ENCODE assay signal across 1 fruit fly cellular context in genomic region chr2L:9921401-9921800, dm6.
TF ChIP-seq lines count a peak whose summit lies in the region.

Gene CG4592 (plus strand): TSS chr2L:9921633.

TF ChIP-seq in whole organism, embryonic, 481 proteins besides CTCF, POLR2A, EP300 and RAD21 (continued from another document and continues in another):
- TF ChIP-seq cwo (GFP tag; optimal IDR thresholded peaks at IDR 0.05; lab: Kevin White, UChicago) (peak; percentile 14), C15 (GFP tag; IDR thresholded peaks at IDR 0.05; lab: Robert Waterston, UW) (no peak), CG6791 (GFP tag; IDR thresholded peaks at IDR 0.05; lab: Robert Waterston, UW; ENCODE audit: partially characterized antibody) (no peak), CG12942 (GFP tag; optimal IDR thresholded peaks at IDR 0.05; lab: Kevin White, UChicago) (peak; percentile 29), CG2889 (GFP tag; IDR thresholded peaks at IDR 0.05; lab: Robert Waterston, UW) (no peak), seq (GFP tag; IDR thresholded peaks at IDR 0.05; lab: Robert Waterston, UW) (0 out of 2 replicates have a peak, but pooled peaks have one; percentile 30), CG1603 (tag; optimal IDR thresholded peaks at IDR 0.05; lab: Kevin White, UChicago) (peak; percentile 67), CG11093 (GFP tag; IDR thresholded peaks at IDR 0.05; lab: Robert Waterston, UW) (no peak), CG2712 (tag; optimal IDR thresholded peaks at IDR 0.05; lab: Kevin White, UChicago) (peak; percentile 78), gt (GFP tag; IDR thresholded peaks at IDR 0.05; lab: Robert Waterston, UW) (no peak), CG3995 (GFP tag; optimal IDR thresholded peaks at IDR 0.05; lab: Kevin White, UChicago) (no peak), repo (GFP tag; optimal IDR thresholded peaks at IDR 0.05; lab: Kevin White, UChicago) (no peak), CG1647 (GFP tag; optimal IDR thresholded peaks at IDR 0.05; lab: Kevin White, UChicago) (no peak), eyg (GFP tag; optimal IDR thresholded peaks at IDR 0.05; lab: Kevin White, UChicago) (no peak), ro (GFP tag; IDR thresholded peaks at IDR 0.05; lab: Robert Waterston, UW) (no peak), wdn (GFP tag; IDR thresholded peaks at IDR 0.05; lab: Robert Waterston, UW) (0 out of 2 replicates have a peak, but pooled peaks have one; percentile 22), CG6854 (GFP tag; optimal IDR thresholded peaks at IDR 0.05; lab: Kevin White, UChicago) (peak; percentile 46), Mrtf (GFP tag; IDR thresholded peaks at IDR 0.05; lab: Robert Waterston, UW) (peak; percentile 31; the same call in 2 of the 3 replicates), esg (GFP tag; conservative IDR thresholded peaks at IDR 0.05; lab: Robert Waterston, UW) (no peak), Trl (optimal IDR thresholded peaks at IDR 0.05; lab: Kevin White, UChicago) (no peak), Trl (GFP tag; optimal IDR thresholded peaks at IDR 0.05; lab: Kevin White, UChicago) (no peak), unpg (GFP tag; optimal IDR thresholded peaks at IDR 0.05; lab: Kevin White, UChicago) (no peak), klu (GFP tag; IDR thresholded peaks at IDR 0.05; lab: Robert Waterston, UW) (no peak), jumu (GFP tag; optimal IDR thresholded peaks at IDR 0.05; lab: Kevin White, UChicago) (peak; percentile 30), slbo (GFP tag; IDR thresholded peaks at IDR 0.05; lab: Robert Waterston, UW) (peak; percentile 62), CoRest (tag; optimal IDR thresholded peaks at IDR 0.05; lab: Kevin White, UChicago) (peak; percentile 64), Vsx1 (GFP tag; optimal IDR thresholded peaks at IDR 0.05; lab: Kevin White, UChicago) (no peak), pzg (GFP tag; optimal IDR thresholded peaks at IDR 0.05; lab: Kevin White, UChicago) (peak; percentile 35), prd (optimal IDR thresholded peaks at IDR 0.05; lab: Kevin White, UChicago) (no peak), prd (GFP tag; IDR thresholded peaks at IDR 0.05; lab: Robert Waterston, UW) (peak; percentile 53; the same call in 2 of the 3 replicates), wor (GFP tag; IDR thresholded peaks at IDR 0.05; lab: Robert Waterston, UW) (no peak), bigmax (GFP tag; optimal IDR thresholded peaks at IDR 0.05; lab: Kevin White, UChicago) (peak; percentile 60), zfh2 (GFP tag; optimal IDR thresholded peaks at IDR 0.05; lab: Kevin White, UChicago) (peak; percentile 30), Hr51 (GFP tag; optimal IDR thresholded peaks at IDR 0.05; lab: Kevin White, UChicago) (no peak), CrebB (tag; optimal IDR thresholded peaks at IDR 0.05; lab: Kevin White, UChicago) (peak; percentile 47), CG16779 (GFP tag; IDR thresholded peaks at IDR 0.05; lab: Robert Waterston, UW) (no peak), CG6683 (GFP tag; optimal IDR thresholded peaks at IDR 0.05; lab: Kevin White, UChicago) (no peak), sim (GFP tag; IDR thresholded peaks at IDR 0.05; lab: Robert Waterston, UW) (no peak), Dip2 (GFP tag; IDR thresholded peaks at IDR 0.05; lab: Robert Waterston, UW) (no peak), ap (GFP tag; IDR thresholded peaks at IDR 0.05; lab: Robert Waterston, UW) (0 out of 2 replicates have a peak, but pooled peaks have one; percentile 21), gce (GFP tag; IDR thresholded peaks at IDR 0.05; lab: Robert Waterston, UW) (no peak), hb (GFP tag; IDR thresholded peaks at IDR 0.05; lab: Robert Waterston, UW; ENCODE audit: partially characterized antibody) (no peak), gcm (GFP tag; optimal IDR thresholded peaks at IDR 0.05; lab: Kevin White, UChicago) (no peak), dpn (GFP tag; optimal IDR thresholded peaks at IDR 0.05; lab: Kevin White, UChicago) (peak; percentile 24 to 50), CG32772 (GFP tag; IDR thresholded peaks at IDR 0.05; lab: Robert Waterston, UW) (0 out of 2 replicates have a peak, but pooled peaks have one; percentile 22), vvl (GFP tag; IDR thresholded peaks at IDR 0.05; lab: Robert Waterston, UW) (peak; percentile 86), ftz-f1 (GFP tag; optimal IDR thresholded peaks at IDR 0.05; lab: Kevin White, UChicago) (peak; percentile 23), H2.0 (GFP tag; IDR thresholded peaks at IDR 0.05; lab: Robert Waterston, UW) (peak; percentile 66), CG4820 (GFP tag; optimal IDR thresholded peaks at IDR 0.05; lab: Kevin White, UChicago) (peak; percentile 99), HLH4C (GFP tag; IDR thresholded peaks at IDR 0.05; lab: Robert Waterston, UW; ENCODE audit: partially characterized antibody) (no peak), CG8281 (tag; optimal IDR thresholded peaks at IDR 0.05; lab: Kevin White, UChicago) (no peak), CG4854 (GFP tag; optimal IDR thresholded peaks at IDR 0.05; lab: Kevin White, UChicago) (no peak), gro (GFP tag; optimal IDR thresholded peaks at IDR 0.05; lab: Kevin White, UChicago) (peak; percentile 67), slou (GFP tag; optimal IDR thresholded peaks at IDR 0.05; lab: Kevin White, UChicago) (no peak), CG10462 (GFP tag; optimal IDR thresholded peaks at IDR 0.05; lab: Kevin White, UChicago) (no peak), Tbp (GFP tag; optimal IDR thresholded peaks at IDR 0.05; lab: Kevin White, UChicago) (no peak), Asciz (GFP tag; optimal IDR thresholded peaks at IDR 0.05; lab: Kevin White, UChicago) (peak; percentile 53), Antp (GFP tag; optimal IDR thresholded peaks at IDR 0.05; lab: Kevin White, UChicago) (peak; percentile 8), CG3281 (GFP tag; optimal IDR thresholded peaks at IDR 0.05; lab: Kevin White, UChicago) (no peak), CG10147 (GFP tag; optimal IDR thresholded peaks at IDR 0.05; lab: Kevin White, UChicago) (no peak), ssp (GFP tag; IDR thresholded peaks at IDR 0.05; lab: Robert Waterston, UW) (peak; percentile 14; the same call in 1 of the 2 replicates), CG15269 (tag; optimal IDR thresholded peaks at IDR 0.05; lab: Kevin White, UChicago) (no peak), al (GFP tag; IDR thresholded peaks at IDR 0.05; lab: Robert Waterston, UW) (no peak), CG7556 (GFP tag; optimal IDR thresholded peaks at IDR 0.05; lab: Kevin White, UChicago) (no peak), stwl (tag; optimal IDR thresholded peaks at IDR 0.05; lab: Kevin White, UChicago) (no peak), CG3407 (GFP tag; optimal IDR thresholded peaks at IDR 0.05; lab: Kevin White, UChicago) (peak; percentile 21), chn (GFP tag; optimal IDR thresholded peaks at IDR 0.05; lab: Kevin White, UChicago) (peak; percentile 42), Dref (GFP tag; IDR thresholded peaks at IDR 0.05; lab: Robert Waterston, UW) (no peak), ac (GFP tag; optimal IDR thresholded peaks at IDR 0.05; lab: Kevin White, UChicago) (no peak), BEAF-32 (GFP tag; optimal IDR thresholded peaks at IDR 0.05; lab: Kevin White, UChicago) (no peak), CG9215 (GFP tag; IDR thresholded peaks at IDR 0.05; lab: Robert Waterston, UW) (no peak), stc (GFP tag; IDR thresholded peaks at IDR 0.05; lab: Robert Waterston, UW) (0 out of 2 replicates have a peak, but pooled peaks have one; percentile 17), tio (GFP tag; optimal IDR thresholded peaks at IDR 0.05; lab: Kevin White, UChicago) (no peak), Dll (GFP tag; IDR thresholded peaks at IDR 0.05; lab: Robert Waterston, UW; ENCODE audit: partially characterized antibody) (no peak), NC2α (GFP tag; optimal IDR thresholded peaks at IDR 0.05; lab: Kevin White, UChicago) (no peak), exex (tag; optimal IDR thresholded peaks at IDR 0.05; lab: Kevin White, UChicago) (peak; percentile 52), CG12104 (GFP tag; optimal IDR thresholded peaks at IDR 0.05; lab: Kevin White, UChicago) (peak; percentile 4), CG13424 (tag; optimal IDR thresholded peaks at IDR 0.05; lab: Kevin White, UChicago) (no peak), CG2199 (GFP tag; IDR thresholded peaks at IDR 0.05; lab: Robert Waterston, UW) (no peak), CG15601 (tag; optimal IDR thresholded peaks at IDR 0.05; lab: Kevin White, UChicago) (no peak), CG11504 (tag; optimal IDR thresholded peaks at IDR 0.05; lab: Kevin White, UChicago) (no peak), CG12219 (GFP tag; optimal IDR thresholded peaks at IDR 0.05; lab: Kevin White, UChicago) (peak; percentile 66), CHES-1-like (GFP tag; optimal IDR thresholded peaks at IDR 0.05; lab: Kevin White, UChicago) (no peak), tap (tag; optimal IDR thresholded peaks at IDR 0.05; lab: Kevin White, UChicago) (no peak), CG31224 (GFP tag; IDR thresholded peaks at IDR 0.05; lab: Robert Waterston, UW) (peak; percentile 29; the same call in 1 of the 2 replicates), gem (tag; optimal IDR thresholded peaks at IDR 0.05; lab: Kevin White, UChicago) (no peak), CG11247 (GFP tag; IDR thresholded peaks at IDR 0.05; lab: Robert Waterston, UW) (no peak), ttk (GFP tag; IDR thresholded peaks at IDR 0.05; lab: Robert Waterston, UW) (no peak), Gug (GFP tag; IDR thresholded peaks at IDR 0.05; lab: Robert Waterston, UW) (no peak), CG4328 (GFP tag; optimal IDR thresholded peaks at IDR 0.05; lab: Kevin White, UChicago) (peak; percentile 2), Dip3 (GFP tag; optimal IDR thresholded peaks at IDR 0.05; lab: Kevin White, UChicago) (peak; percentile 18), CG31388 (GFP tag; optimal IDR thresholded peaks at IDR 0.05; lab: Kevin White, UChicago) (no peak), Ada2b (GFP tag; IDR thresholded peaks at IDR 0.05; lab: Robert Waterston, UW) (peak; percentile 66), CG6813 (GFP tag; optimal IDR thresholded peaks at IDR 0.05; lab: Kevin White, UChicago) (peak; percentile 17), CG17361 (GFP tag; IDR thresholded peaks at IDR 0.05; lab: Robert Waterston, UW) (no peak; the same call in 2 of the 3 replicates), CG4282 (GFP tag; optimal IDR thresholded peaks at IDR 0.05; lab: Kevin White, UChicago) (no peak), twi (tag; optimal IDR thresholded peaks at IDR 0.05; lab: Kevin White, UChicago) (no peak), bbx (GFP tag; IDR thresholded peaks at IDR 0.05; lab: Robert Waterston, UW; ENCODE audit: partially characterized antibody) (no peak), CG9609 (GFP tag; optimal IDR thresholded peaks at IDR 0.05; lab: Kevin White, UChicago) (peak; percentile 6), dimm (GFP tag; IDR thresholded peaks at IDR 0.05; lab: Robert Waterston, UW) (no peak), CG31441 (GFP tag; IDR thresholded peaks at IDR 0.05; lab: Robert Waterston, UW) (no peak), Xrp1 (GFP tag; IDR thresholded peaks at IDR 0.05; lab: Robert Waterston, UW) (peak; percentile 69), Poxn (GFP tag; IDR thresholded peaks at IDR 0.05; lab: Robert Waterston, UW) (no peak), CG1832 (GFP tag; optimal IDR thresholded peaks at IDR 0.05; lab: Kevin White, UChicago) (no peak), Lim3 (GFP tag; IDR thresholded peaks at IDR 0.05; lab: Robert Waterston, UW) (no peak), zen2 (GFP tag; IDR thresholded peaks at IDR 0.05; lab: Robert Waterston, UW; ENCODE audit: partially characterized antibody) (no peak), HLHmδ (GFP tag; optimal IDR thresholded peaks at IDR 0.05; lab: Kevin White, UChicago) (no peak), CG10274 (GFP tag; optimal IDR thresholded peaks at IDR 0.05; lab: Kevin White, UChicago) (no peak), kah (GFP tag; optimal IDR thresholded peaks at IDR 0.05; lab: Kevin White, UChicago) (peak; percentile 46), dm (GFP tag; optimal IDR thresholded peaks at IDR 0.05; lab: Kevin White, UChicago) (no peak), danr (GFP tag; IDR thresholded peaks at IDR 0.05; lab: Robert Waterston, UW) (peak; percentile 11; the same call in 1 of the 2 replicates), CG9727 (GFP tag; optimal IDR thresholded peaks at IDR 0.05; lab: Kevin White, UChicago) (peak; percentile 64), abd-A (tag; optimal IDR thresholded peaks at IDR 0.05; lab: Kevin White, UChicago) (no peak), CG8089 (GFP tag; optimal IDR thresholded peaks at IDR 0.05; lab: Kevin White, UChicago) (no peak), CG12769 (tag; optimal IDR thresholded peaks at IDR 0.05; lab: Kevin White, UChicago) (no peak), HLH54F (GFP tag; optimal IDR thresholded peaks at IDR 0.05; lab: Kevin White, UChicago) (peak; percentile 29), gsb-n (tag; optimal IDR thresholded peaks at IDR 0.05; lab: Kevin White, UChicago) (no peak), Kr (GFP tag; optimal IDR thresholded peaks at IDR 0.05; lab: Kevin White, UChicago) (no peak), CG10959 (GFP tag; IDR thresholded peaks at IDR 0.05; lab: Robert Waterston, UW) (no peak), CG6689 (GFP tag; IDR thresholded peaks at IDR 0.05; lab: Robert Waterston, UW) (peak; percentile 47; the same call in 1 of the 2 replicates), z (GFP tag; IDR thresholded peaks at IDR 0.05; lab: Robert Waterston, UW) (no peak), CG33213 (GFP tag; optimal IDR thresholded peaks at IDR 0.05; lab: Kevin White, UChicago) (peak; percentile 12), Spps (tag; optimal IDR thresholded peaks at IDR 0.05; lab: Kevin White, UChicago) (peak; percentile 22), nerfin-2 (GFP tag; IDR thresholded peaks at IDR 0.05; lab: Robert Waterston, UW; ENCODE audit: partially characterized antibody) (no peak), run (tag; optimal IDR thresholded peaks at IDR 0.05; lab: Kevin White, UChicago) (no peak), CG18262 (tag; optimal IDR thresholded peaks at IDR 0.05; lab: Kevin White, UChicago) (no peak), ab (GFP tag; optimal IDR thresholded peaks at IDR 0.05; lab: Kevin White, UChicago) (no peak), trem (tag; optimal IDR thresholded peaks at IDR 0.05; lab: Kevin White, UChicago) (peak; percentile 37), CG15514 (GFP tag; optimal IDR thresholded peaks at IDR 0.05; lab: Kevin White, UChicago) (peak; percentile 46), Doc2 (GFP tag; IDR thresholded peaks at IDR 0.05; lab: Robert Waterston, UW) (no peak), NK7.1 (GFP tag; optimal IDR thresholded peaks at IDR 0.05; lab: Kevin White, UChicago) (no peak), fd96Cb (tag; optimal IDR thresholded peaks at IDR 0.05; lab: Kevin White, UChicago) (peak; percentile 41), CG12071 (GFP tag; optimal IDR thresholded peaks at IDR 0.05; lab: Kevin White, UChicago) (peak; percentile 30), slp2 (GFP tag; optimal IDR thresholded peaks at IDR 0.05; lab: Kevin White, UChicago) (no peak), MESR4 (GFP tag; optimal IDR thresholded peaks at IDR 0.05; lab: Kevin White, UChicago) (peak; percentile 21), p53 (GFP tag; optimal IDR thresholded peaks at IDR 0.05; lab: Kevin White, UChicago) (no peak)
